Worm (Caenorhabditis elegans): ENCODE data around the gene clec-65.

DNA sequence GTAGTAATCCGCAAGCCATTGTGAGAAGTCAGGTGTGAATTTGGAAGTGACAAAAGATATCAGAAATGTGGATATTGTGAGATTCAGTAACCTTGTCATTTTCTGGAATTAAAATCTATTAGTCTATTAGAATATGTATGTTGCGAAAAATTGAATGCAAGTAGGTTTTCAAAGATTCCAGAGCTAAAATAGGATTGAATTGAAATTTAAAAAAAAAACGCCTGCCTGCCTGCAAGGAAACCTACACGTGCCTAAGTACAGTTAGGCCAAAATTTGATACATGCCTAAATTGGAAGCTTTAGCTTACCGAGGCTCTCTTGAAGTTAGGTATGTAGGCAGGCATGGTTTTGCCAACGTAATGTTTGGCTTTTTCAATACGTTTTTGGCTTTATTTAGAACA, 34.1 kb downstream of the clec-65 start, which contains the start of gene lips-9:
- no peak for TF ChIP-seq madf-5 (GFP tag; IDR thresholded peaks at IDR 0.05)
- no peak for TF ChIP-seq zip-2 (tag; optimal IDR thresholded peaks at IDR 0.05)
- no peak for TF ChIP-seq ama-1 (optimal IDR thresholded peaks at IDR 0.05)
- no peak for TF ChIP-seq dve-1 (tag; optimal IDR thresholded peaks at IDR 0.05; ENCODE audit: insufficient read depth)
- no peak for TF ChIP-seq D1046.2 (GFP tag; IDR thresholded peaks at IDR 0.05)
- no peak for TF ChIP-seq R02D3.7 (tag; optimal IDR thresholded peaks at IDR 0.05)
- TF ChIP-seq mes-2 (tag; optimal IDR thresholded peaks at IDR 0.05; ENCODE audit: poor library complexity, severe bottlenecking): no peak
- no peak for TF ChIP-seq unc-62 (GFP tag; optimal IDR thresholded peaks at IDR 0.05 in 1 of 2)
- no peak for TF ChIP-seq unc-62 (tag; optimal IDR thresholded peaks at IDR 0.05)
- TF ChIP-seq pha-4 (GFP tag; IDR thresholded peaks at IDR 0.05): no peak
- no peak for TF ChIP-seq pha-4 (tag; optimal IDR thresholded peaks at IDR 0.05)
- TF ChIP-seq egl-27 (tag; optimal IDR thresholded peaks at IDR 0.05): no peak

Data from whole organism, L4 larva.